Fruit fly (Drosophila melanogaster) ovary, adult (tissue): ENCODE measurements around the gene RpS10a.

Source experiments
- CG17801 ChIP-seq: fragments of 200-800 bp; optimal IDR thresholded peaks from 2 replicates; lab custom pipeline; 2019; ENCODE audit warnings: missing biosample characterization, mild to moderate bottlenecking, missing genetic modification characterization, moderate library complexity; ENCODE audit not compliant: partially characterized antibody

RpS10a gene

dm6 chr3R:27636720-27637119, 15.8 kb upstream of the RpS10a start:
- TF ChIP-seq CG17801 (GFP tag; lab: Kevin White, UChicago) = no peak

- TF ChIP-seq CG17801 (GFP tag; lab: Kevin White, UChicago) = no peak
Observed at dm6 chr3R:27637264-27637860, 15.2 kb upstream of the RpS10a start.

dm6 chr3R:27643080-27643479, 9.5 kb upstream of the RpS10a start:
- TF ChIP-seq CG17801 (GFP tag; lab: Kevin White, UChicago) = no peak

- TF ChIP-seq CG17801 (GFP tag; lab: Kevin White, UChicago) = no peak
Observed at dm6 chr3R:27647817-27648216, 4.7 kb upstream of the RpS10a start.

- TF ChIP-seq CG17801 (GFP tag; lab: Kevin White, UChicago) = no peak
Observed at dm6 chr3R:27651710-27652109, 850 bp upstream of the RpS10a start.

- no peak for TF ChIP-seq CG17801 (GFP tag; lab: Kevin White, UChicago)
Observed at dm6 chr3R:27655109-27655508, 2.5 kb downstream of the RpS10a start.

dm6 chr3R:27656686-27657535, 4.4 kb downstream of the RpS10a start, which contains the start of gene tau:
Gene tau (minus strand): TSS chr3R:27656996.
- TF ChIP-seq CG17801 (GFP tag; lab: Kevin White, UChicago) = no peak

DNA sequence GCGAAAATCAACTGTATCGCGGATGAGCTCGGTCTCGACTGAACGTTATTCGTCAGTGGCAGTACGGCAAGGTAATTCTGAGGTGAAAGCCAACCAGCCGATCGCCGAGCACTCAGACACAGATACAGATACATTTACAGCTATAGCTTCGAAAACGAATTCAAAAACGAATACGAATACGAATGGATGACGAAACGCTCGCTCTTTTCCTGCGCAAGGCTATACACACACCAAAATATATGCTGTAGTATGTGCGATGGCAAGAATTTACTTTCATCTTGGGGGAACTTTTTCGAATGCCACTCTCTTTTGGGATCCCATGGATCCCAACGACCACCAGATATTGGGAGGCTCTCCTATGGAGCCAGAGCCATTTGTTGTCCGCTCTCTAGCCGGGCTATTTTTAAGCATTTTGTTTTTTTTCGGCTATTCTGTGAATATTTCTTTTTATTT, 7.6 kb downstream of the RpS10a start, which contains the start of gene Mlc1:
Gene Mlc1, minus strand, starts transcription at position 51 of the 453 bp plus-strand sequence.
- no peak for TF ChIP-seq CG17801 (GFP tag; lab: Kevin White, UChicago)

DNA sequence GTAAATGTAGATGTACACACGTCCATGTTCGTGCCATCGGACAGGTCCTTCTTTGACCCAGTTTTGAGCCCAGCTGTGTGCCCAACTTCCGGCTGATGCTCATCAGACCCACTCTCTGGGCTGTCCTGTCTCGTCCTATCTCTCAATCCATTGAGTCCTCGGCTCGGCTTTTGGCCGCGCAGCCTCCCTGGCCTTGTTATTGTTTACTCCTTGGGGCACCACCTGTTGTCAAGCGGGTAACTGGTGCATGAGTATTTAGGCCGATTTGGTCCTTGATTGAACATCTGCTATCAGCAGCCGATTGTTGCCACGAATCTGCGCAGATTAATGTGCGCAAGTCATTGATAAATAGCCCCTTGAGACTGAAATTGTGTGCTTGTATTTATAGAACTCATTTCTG, 8.8 kb downstream of the RpS10a start:
- no peak for TF ChIP-seq CG17801 (GFP tag; lab: Kevin White, UChicago)

dm6 chr3R:27661971-27662489, 9.5 kb downstream of the RpS10a start, which contains the start of gene unc80:
Gene unc80 (plus strand): TSS chr3R:27662439.
- no peak for TF ChIP-seq CG17801 (GFP tag; lab: Kevin White, UChicago)

DNA sequence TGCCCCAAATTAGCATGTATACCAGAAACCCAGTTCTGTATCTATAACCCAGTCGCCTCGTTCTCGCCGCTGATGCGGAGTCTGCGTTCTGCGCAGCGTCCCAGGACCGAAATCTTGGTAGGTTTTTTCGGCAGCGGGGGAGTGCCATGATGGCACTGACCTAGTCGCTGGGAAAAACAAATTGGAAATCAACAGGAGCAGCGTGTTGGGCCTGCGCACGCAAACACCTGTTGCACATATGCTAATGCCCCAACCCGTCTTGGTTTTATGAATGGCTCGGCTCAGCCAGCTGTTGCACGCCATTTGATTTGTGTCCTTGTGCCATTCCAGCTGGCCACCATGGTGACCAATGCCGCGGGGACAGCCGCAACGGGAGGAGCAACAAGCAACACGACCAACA, 10.3 kb downstream of the RpS10a start:
- TF ChIP-seq CG17801 (GFP tag; lab: Kevin White, UChicago) = no peak

DNA sequence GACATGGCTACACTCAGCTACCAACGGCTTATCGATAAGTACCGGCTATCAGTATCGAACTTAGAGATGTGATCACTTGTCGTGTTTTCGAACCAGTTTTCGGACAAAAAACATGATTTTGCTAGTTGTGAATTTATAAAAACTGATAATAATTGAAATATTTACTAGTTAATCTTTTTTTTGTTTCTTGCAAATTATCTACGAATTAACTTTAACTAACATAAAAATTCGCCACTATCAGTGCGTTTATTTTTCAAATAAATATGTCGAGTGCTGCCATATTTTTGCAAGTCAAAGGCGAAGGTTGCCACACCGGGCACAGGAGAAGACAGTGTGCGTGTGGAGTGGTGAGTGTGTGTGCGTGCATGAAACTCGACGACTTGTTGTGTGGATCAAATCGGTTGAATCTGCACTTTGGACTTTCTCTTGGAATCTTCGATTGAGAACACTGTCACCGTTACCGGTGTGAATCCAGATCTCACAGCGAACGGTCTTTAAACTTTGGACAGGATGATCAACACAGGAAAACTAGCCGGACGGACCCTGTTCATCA, 24.7 kb downstream of the RpS10a start, which contains the start of gene Hsdl2:
Gene Hsdl2, plus strand, starts transcription at position 349 of the 553 bp plus-strand sequence.
- peak; percentile 72 for TF ChIP-seq CG17801 (GFP tag; lab: Kevin White, UChicago)

dm6 chr3R:27679019-27679418, 26.5 kb downstream of the RpS10a start, which contains the start of gene CG12883:
Gene CG12883 (plus strand): TSS chr3R:27679291.
- TF ChIP-seq CG17801 (GFP tag; lab: Kevin White, UChicago) = no peak

DNA sequence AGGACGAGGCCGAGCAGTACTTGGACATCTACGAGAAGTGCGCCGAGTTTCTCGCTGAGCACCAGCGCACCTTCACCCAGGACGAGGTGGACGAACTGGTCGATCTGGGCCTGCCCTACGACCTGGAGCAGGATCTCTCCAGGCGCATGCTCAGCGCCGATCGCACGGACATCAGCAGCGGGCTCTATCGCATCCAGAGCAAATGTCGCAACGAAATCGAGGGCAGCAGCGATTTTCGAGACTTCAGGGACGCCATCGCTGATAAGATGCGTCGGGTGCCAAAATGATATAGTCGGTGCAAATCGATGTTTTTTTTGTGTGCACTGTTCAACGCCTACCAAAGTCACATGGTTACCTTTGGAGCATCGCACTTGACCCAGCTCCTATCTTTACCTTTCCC, 27.1 kb downstream of the RpS10a start:
- no peak for TF ChIP-seq CG17801 (GFP tag; lab: Kevin White, UChicago)

DNA sequence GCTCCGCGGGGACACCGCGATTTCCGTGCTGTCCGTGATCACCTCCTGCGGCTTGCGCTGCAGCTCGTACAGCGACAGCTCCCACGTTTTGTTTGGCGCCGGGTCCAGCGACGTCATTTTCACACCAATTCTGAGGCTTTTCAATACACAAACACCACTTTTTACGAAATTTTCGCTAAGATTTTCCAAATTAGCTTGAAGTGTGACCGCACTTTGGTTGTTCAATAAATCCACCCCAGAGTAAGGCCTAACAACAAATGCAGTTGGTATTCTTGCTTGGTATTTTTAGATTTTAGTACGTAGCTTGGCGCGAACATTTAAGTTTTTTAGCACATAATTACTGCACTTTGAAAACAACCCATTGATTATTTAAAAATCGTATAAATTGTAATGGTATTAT, 29.2 kb downstream of the RpS10a start, which contains the start of gene Sce:
Gene Sce, minus strand, starts transcription at position 231 of the 400 bp plus-strand sequence.
- TF ChIP-seq CG17801 (GFP tag; lab: Kevin White, UChicago) = no peak
